Fruit fly (Drosophila melanogaster): Measurements from ENCODE around the gene tHMG2.

The tHMG2 gene

dm6 chr3R:22542773-22543411 is 50.1 kb downstream of the tHMG2 start:
- no peak for TF ChIP-seq fd85E (GFP tag; optimal IDR thresholded peaks at IDR 0.05)
- TF ChIP-seq svp (GFP tag): peak; percentile 39

Measured in whole organism, prepupa.